Fruit fly (Drosophila melanogaster): Measurements from ENCODE around the gene CG1090.
A peak's percentile ranks its signal among the peaks of the same experiment; 100 is the strongest.

CG1090 gene

DNA sequence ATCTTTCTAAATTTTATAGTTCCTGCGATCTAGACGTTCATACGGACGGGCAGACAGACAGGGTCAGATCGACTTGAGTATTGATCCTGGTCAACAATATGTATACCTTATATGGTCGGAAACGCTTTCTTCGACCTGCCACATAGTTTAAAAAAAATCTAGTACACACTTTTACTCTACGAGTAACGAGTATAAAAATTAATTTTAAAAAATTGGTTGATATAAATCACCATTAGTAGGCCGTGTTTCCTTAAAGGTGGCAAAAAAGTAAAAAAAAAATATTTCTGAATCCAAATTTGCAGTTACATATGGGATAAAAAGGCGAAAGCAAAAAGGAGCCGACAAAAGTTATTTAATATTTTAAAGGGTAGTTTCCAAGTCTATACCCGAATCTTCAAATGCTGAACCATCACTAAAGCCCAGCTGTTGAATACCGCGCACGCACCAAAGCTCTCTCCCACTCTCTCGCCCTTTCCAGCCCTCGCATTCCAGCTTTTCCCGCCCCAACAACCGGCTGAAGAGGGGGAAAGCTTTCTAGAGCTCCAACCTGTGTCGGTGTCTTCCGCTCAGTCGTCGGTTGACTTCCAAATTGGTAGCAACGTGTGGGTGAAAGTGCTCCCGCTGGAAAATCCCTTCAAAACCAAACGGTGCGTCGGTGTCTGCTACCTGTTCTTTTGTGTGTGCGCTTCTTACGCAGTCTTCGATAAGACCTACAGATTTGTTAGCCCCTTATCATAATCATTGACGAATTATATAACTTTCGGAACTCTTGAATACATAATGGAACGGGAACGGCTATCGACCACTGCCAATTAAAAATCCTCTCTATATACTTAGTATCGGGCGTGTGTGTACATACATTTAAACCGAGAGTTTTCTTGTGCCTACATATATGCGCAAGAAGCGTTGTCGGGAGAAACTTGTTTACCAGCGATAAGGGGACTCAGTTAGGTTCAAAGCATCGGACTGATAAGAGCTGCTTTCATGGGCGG, 19.0 kb downstream of the CG1090 start, which contains the start of gene Sfxn1-3 (continued):
- TF ChIP-seq dm (GFP tag; optimal IDR thresholded peaks at IDR 0.05) (peak; percentile 36), Eip74EF (GFP tag; optimal IDR thresholded peaks at IDR 0.05) (peak in 1 of 2 experiments; percentile 79), CG7372 (GFP tag; IDR thresholded peaks at IDR 0.05) (no peak), phol (tag; optimal IDR thresholded peaks at IDR 0.05) (peak; percentile 20), Poxn (GFP tag; IDR thresholded peaks at IDR 0.05) (no peak), Bgb (GFP tag; IDR thresholded peaks at IDR 0.05; ENCODE audit: partially characterized antibody) (peak; percentile 75), BEAF-32 (GFP tag; optimal IDR thresholded peaks at IDR 0.05) (peak; percentile 40), gem (tag; optimal IDR thresholded peaks at IDR 0.05) (peak; percentile 61), CG15479 (GFP tag; optimal IDR thresholded peaks at IDR 0.05) (peak; percentile 96), CG2712 (tag; optimal IDR thresholded peaks at IDR 0.05) (peak; percentile 21), Fer1 (GFP tag; optimal IDR thresholded peaks at IDR 0.05) (peak; percentile 80), HLH54F (GFP tag; optimal IDR thresholded peaks at IDR 0.05) (peak; percentile 7), CG10431 (GFP tag; optimal IDR thresholded peaks at IDR 0.05) (no peak), ewg (GFP tag; optimal IDR thresholded peaks at IDR 0.05) (peak; percentile 91), ci (GFP tag; IDR thresholded peaks at IDR 0.05) (peak; percentile 73), row (GFP tag; IDR thresholded peaks at IDR 0.05) (peak; percentile 95), cg (GFP tag; optimal IDR thresholded peaks at IDR 0.05) (peak; percentile 62), CG3847 (GFP tag; IDR thresholded peaks at IDR 0.05) (0 out of 2 replicates have a peak, but pooled peaks have one; percentile 7), Ets65A (GFP tag) (peak; percentile 78), CG1603 (tag; optimal IDR thresholded peaks at IDR 0.05) (peak; percentile 23), gsb (GFP tag; IDR thresholded peaks at IDR 0.05) (0 out of 2 replicates have a peak, but pooled peaks have one; percentile 47), Med (GFP tag) (peak; percentile 94), HLH3B (GFP tag; IDR thresholded peaks at IDR 0.05) (0 out of 2 replicates have a peak, but pooled peaks have one; percentile 8), CG17361 (GFP tag; IDR thresholded peaks at IDR 0.05) (peak; percentile 34; the same call in 1 of the 3 replicates), E2f2 (GFP tag; IDR thresholded peaks at IDR 0.05) (peak; percentile 25; the same call in 1 of the 2 replicates), CG8359 (GFP tag; optimal IDR thresholded peaks at IDR 0.05; ENCODE audit: borderline replicate concordance) (no peak), schlank (tag; optimal IDR thresholded peaks at IDR 0.05) (no peak), az2 (GFP tag; optimal IDR thresholded peaks at IDR 0.05) (peak; percentile 15), sima (GFP tag; optimal IDR thresholded peaks at IDR 0.05) (no peak), Atf3 (GFP tag; optimal IDR thresholded peaks at IDR 0.05) (peak; percentile 0), kah (GFP tag; optimal IDR thresholded peaks at IDR 0.05) (peak; percentile 82), scrt (GFP tag; optimal IDR thresholded peaks at IDR 0.05) (peak; percentile 72), CG7987 (GFP tag; optimal IDR thresholded peaks at IDR 0.05) (peak; percentile 73), CG17612 (GFP tag; IDR thresholded peaks at IDR 0.05) (no peak), Dek (tag; optimal IDR thresholded peaks at IDR 0.05) (peak; percentile 5), CG2120 (GFP tag; optimal IDR thresholded peaks at IDR 0.05) (peak; percentile 64), Gug (GFP tag; IDR thresholded peaks at IDR 0.05) (0 out of 4 replicates have a peak, but pooled peaks have one; percentile 36), ase (GFP tag; IDR thresholded peaks at IDR 0.05) (0 out of 3 replicates have a peak, but pooled peaks have one; percentile 40), CG8944 (GFP tag; optimal IDR thresholded peaks at IDR 0.05) (no peak), crp (GFP tag; optimal IDR thresholded peaks at IDR 0.05) (peak in 1 of 2 experiments; percentile 66), vfl (GFP tag; optimal IDR thresholded peaks at IDR 0.05) (peak; percentile 43), CG2875 (GFP tag; optimal IDR thresholded peaks at IDR 0.05) (no peak), Stat92E (GFP tag; optimal IDR thresholded peaks at IDR 0.05) (peak in 1 of 3 experiments; percentile 61), Hand (GFP tag; optimal IDR thresholded peaks at IDR 0.05) (peak; percentile 63), PHDP (tag; optimal IDR thresholded peaks at IDR 0.05) (peak; percentile 12), ind (GFP tag; optimal IDR thresholded peaks at IDR 0.05) (peak; percentile 18)

All from whole organism, embryonic.